Worm (Caenorhabditis elegans) whole organism, L3 larva: ENCODE measurements around the gene B0244.4.

Source experiments
- ZK546.5 ChIP-seq: sonication (generic microtip); optimal IDR thresholded peaks from 2 replicates; lab custom pipeline; 2017; ENCODE audit warnings: missing biosample characterization, missing genetic modification characterization
- aly-2 ChIP-seq: fragments of 150-350 bp; optimal IDR thresholded peaks from 2 replicates; lab custom pipeline; 2014; ENCODE audit warnings: missing biosample characterization, missing genetic modification characterization
- ama-1 ChIP-seq: fragments of 150-350 bp; optimal IDR thresholded peaks from 2 replicates; lab custom pipeline; 2018
- ceh-16 ChIP-seq: sonication (generic microtip); optimal IDR thresholded peaks from 2 replicates; lab custom pipeline; 2017; ENCODE audit warnings: missing biosample characterization, missing genetic modification characterization
- ceh-28 ChIP-seq: fragments of 150-350 bp; optimal IDR thresholded peaks from 2 replicates; lab custom pipeline; 2014; ENCODE audit warnings: missing biosample characterization, missing genetic modification reagents, missing genetic modification characterization
- ceh-82 ChIP-seq: fragments of 150-350 bp; optimal IDR thresholded peaks from 2 replicates; lab custom pipeline; 2014; ENCODE audit warnings: missing biosample characterization, missing genetic modification characterization
- ceh-9 ChIP-seq: sonication (generic microtip); optimal IDR thresholded peaks from 2 replicates; lab custom pipeline; 2018; ENCODE audit warnings: missing biosample characterization, missing genetic modification characterization
- daf-12 ChIP-seq: fragments of 150-350 bp; optimal IDR thresholded peaks from 2 replicates; lab custom pipeline; 2014; ENCODE audit warnings: missing biosample characterization, missing genetic modification reagents, missing genetic modification characterization
- egl-5 ChIP-seq: fragments of 150-350 bp; optimal IDR thresholded peaks from 2 replicates; lab custom pipeline; 2017; ENCODE audit warnings: missing biosample characterization, missing genetic modification reagents, missing genetic modification characterization, inconsistent platforms
- elt-1 ChIP-seq: fragments of 150-350 bp; optimal IDR thresholded peaks from 2 replicates; lab custom pipeline; 2014; ENCODE audit warnings: missing biosample characterization, missing genetic modification characterization
- elt-2 ChIP-seq: sonication (generic microtip); optimal IDR thresholded peaks from 2 replicates; lab custom pipeline; 2016; ENCODE audit warnings: missing genetic modification reagents, mild to moderate bottlenecking, missing genetic modification characterization, missing compliant biosample characterization
- elt-3 ChIP-seq, 3 experiments: fragments of 150-350 bp in 1 of 3; sonication (generic microtip) in 2 of 3; optimal IDR thresholded peaks; 2 replicates in 2 of 3; 4 replicates in 1 of 3; lab custom pipeline; 2014 to 2017; ENCODE audit warnings: missing biosample characterization in 3 of 3, missing genetic modification characterization in 3 of 3
- eor-1 ChIP-seq, 2 experiments: fragments of 150-350 bp; optimal IDR thresholded peaks; 2 replicates each; lab custom pipeline; 2014 to 2018; ENCODE audit warnings: missing biosample characterization in 2 of 2, missing genetic modification characterization in 2 of 2
- fkh-2 ChIP-seq: fragments of 150-350 bp; optimal IDR thresholded peaks from 2 replicates; lab custom pipeline; 2014; ENCODE audit warnings: missing biosample characterization, missing genetic modification reagents, missing genetic modification characterization
- fos-1 ChIP-seq: fragments of 150-350 bp; optimal IDR thresholded peaks from 2 replicates; lab custom pipeline; 2014; ENCODE audit warnings: missing biosample characterization, missing genetic modification characterization
- hmg-11 ChIP-seq: sonication (generic microtip); optimal IDR thresholded peaks from 2 replicates; lab custom pipeline; 2016; ENCODE audit warnings: missing genetic modification characterization, missing compliant biosample characterization
- jun-1 ChIP-seq: fragments of 150-350 bp; optimal IDR thresholded peaks from 2 replicates; lab custom pipeline; 2014; ENCODE audit warnings: missing biosample characterization, missing genetic modification reagents, missing genetic modification characterization
- lin-15B ChIP-seq: fragments of 150-350 bp; optimal IDR thresholded peaks from 2 replicates; lab custom pipeline; 2014; ENCODE audit warnings: missing biosample characterization, missing genetic modification characterization
- mdl-1 ChIP-seq: fragments of 150-350 bp; optimal IDR thresholded peaks from 2 replicates; lab custom pipeline; 2014; ENCODE audit warnings: missing biosample characterization, missing genetic modification characterization
- mml-1 ChIP-seq: fragments of 150-350 bp; sonication (generic microtip); optimal IDR thresholded peaks from 3 replicates; lab custom pipeline; 2014; ENCODE audit warnings: missing biosample characterization, missing genetic modification characterization
- nfya-1 ChIP-seq: sonication (generic microtip); optimal IDR thresholded peaks from 2 replicates; lab custom pipeline; 2017; ENCODE audit warnings: missing genetic modification characterization, mild to moderate bottlenecking, missing compliant biosample characterization, antibody characterized with exemption, moderate library complexity; ENCODE audit not compliant: insufficient read depth
- nhr-11 ChIP-seq: fragments of 150-350 bp; optimal IDR thresholded peaks from 2 replicates; lab custom pipeline; 2014; ENCODE audit warnings: missing biosample characterization, missing genetic modification characterization
- nhr-12 ChIP-seq: fragments of 150-350 bp; optimal IDR thresholded peaks from 2 replicates; lab custom pipeline; 2014; ENCODE audit warnings: missing biosample characterization, missing genetic modification characterization
- nhr-23 ChIP-seq: fragments of 150-350 bp; optimal IDR thresholded peaks from 2 replicates; lab custom pipeline; 2014; ENCODE audit warnings: missing biosample characterization, missing genetic modification reagents, missing genetic modification characterization
- nhr-237 ChIP-seq: fragments of 150-350 bp; optimal IDR thresholded peaks from 2 replicates; lab custom pipeline; 2014; ENCODE audit warnings: missing biosample characterization, missing genetic modification characterization
- nhr-25 ChIP-seq: sonication (generic microtip); optimal IDR thresholded peaks from 2 replicates; lab custom pipeline; 2017; ENCODE audit warnings: missing biosample characterization, missing genetic modification characterization
- nhr-43 ChIP-seq: sonication (generic microtip); optimal IDR thresholded peaks from 2 replicates; lab custom pipeline; 2016; ENCODE audit warnings: mild to moderate bottlenecking, missing genetic modification characterization, missing compliant biosample characterization; ENCODE audit not compliant: poor library complexity, severe bottlenecking
- nhr-67 ChIP-seq: fragments of 150-350 bp; optimal IDR thresholded peaks from 2 replicates; lab custom pipeline; 2014; ENCODE audit warnings: missing biosample characterization, missing genetic modification characterization
- nhr-76 ChIP-seq: fragments of 150-350 bp; sonication (generic microtip); optimal IDR thresholded peaks from 5 replicates; lab custom pipeline; 2014; ENCODE audit warnings: missing biosample characterization, missing genetic modification characterization
- nhr-77 ChIP-seq: fragments of 150-350 bp; optimal IDR thresholded peaks from 2 replicates; lab custom pipeline; 2014; ENCODE audit warnings: missing biosample characterization, missing genetic modification characterization
- pha-4 ChIP-seq: fragments of 150-350 bp; optimal IDR thresholded peaks from 2 replicates; lab custom pipeline; 2014; ENCODE audit warnings: missing biosample characterization, missing genetic modification reagents, missing genetic modification characterization
- pqm-1 ChIP-seq: fragments of 150-350 bp; optimal IDR thresholded peaks from 2 replicates; lab custom pipeline; 2017; ENCODE audit warnings: missing biosample characterization, missing genetic modification characterization, inconsistent platforms
- sea-2 ChIP-seq: fragments of 150-350 bp; sonication (generic microtip); optimal IDR thresholded peaks from 4 replicates; lab custom pipeline; 2014; ENCODE audit warnings: missing biosample characterization, missing genetic modification reagents, missing genetic modification characterization
- skn-1 ChIP-seq: fragments of 150-350 bp; optimal IDR thresholded peaks from 2 replicates; lab custom pipeline; 2014; ENCODE audit warnings: missing biosample characterization, missing genetic modification characterization
- snpc-4 ChIP-seq: fragments of 150-350 bp; optimal IDR thresholded peaks from 2 replicates; lab custom pipeline; 2014; ENCODE audit warnings: missing biosample characterization, missing genetic modification characterization
- tbx-2 ChIP-seq: sonication (generic microtip); optimal IDR thresholded peaks from 2 replicates; lab custom pipeline; 2016; ENCODE audit warnings: mild to moderate bottlenecking, missing genetic modification characterization, missing compliant biosample characterization
- unc-39 ChIP-seq: sonication (generic microtip); optimal IDR thresholded peaks from 4 replicates; lab custom pipeline; 2017; ENCODE audit warnings: missing biosample characterization, missing genetic modification characterization
- unc-62 ChIP-seq: fragments of 150-350 bp; sonication (generic microtip); optimal IDR thresholded peaks from 4 replicates; lab custom pipeline; 2014; ENCODE audit warnings: missing biosample characterization, missing genetic modification reagents, missing genetic modification characterization
- zag-1 ChIP-seq: fragments of 150-350 bp; optimal IDR thresholded peaks from 2 replicates; lab custom pipeline; 2014; ENCODE audit warnings: missing biosample characterization, missing genetic modification characterization
- ztf-11 ChIP-seq: fragments of 150-350 bp; optimal IDR thresholded peaks from 2 replicates; lab custom pipeline; 2014; ENCODE audit warnings: missing biosample characterization, missing genetic modification characterization

The B0244.4 gene

ce11 chrIII:5727827-5728226 is 19.5 kb upstream of the B0244.4 start, which contains the start of gene egg-1:
Gene egg-1, plus strand, starts transcription at chrIII:5728180.
- TF ChIP-seq fkh-2 (tag; lab: Kevin White, UChicago) (no peak), zag-1 (no peak), nhr-23 (tag; lab: Kevin White, UChicago) (no peak), ceh-9 (tag; lab: Kevin White, UChicago) (no peak), nhr-12 (tag; lab: Kevin White, UChicago) (no peak), nhr-11 (tag; lab: Kevin White, UChicago) (no peak), nhr-25 (tag; lab: Kevin White, UChicago) (no peak)

ce11 chrIII:5729367-5729766 is 17.9 kb upstream of the B0244.4 start:
- TF ChIP-seq skn-1: no peak
- no peak for TF ChIP-seq tbx-2
- TF ChIP-seq pqm-1: no peak
- TF ChIP-seq ZK546.5 (tag; lab: Kevin White, UChicago): no peak
- no peak for TF ChIP-seq fkh-2 (tag; lab: Kevin White, UChicago)
- no peak for TF ChIP-seq eor-1 (tag; optimal IDR thresholded peaks at IDR 0.05; lab: Kevin White, UChicago)
- no peak for TF ChIP-seq nhr-12 (tag; lab: Kevin White, UChicago)
- no peak for TF ChIP-seq aly-2 (tag; lab: Kevin White, UChicago)
- no peak for TF ChIP-seq mml-1
- TF ChIP-seq unc-62 (GFP tag; lab: Kevin White, UChicago): no peak
- no peak for TF ChIP-seq snpc-4 (tag; lab: Kevin White, UChicago)
- no peak for TF ChIP-seq sea-2
- no peak for TF ChIP-seq unc-39 (tag; lab: Kevin White, UChicago)

- TF ChIP-seq nhr-43: no peak
- no peak for TF ChIP-seq nhr-23 (tag; lab: Kevin White, UChicago)
- no peak for TF ChIP-seq nhr-237
Measured at ce11 chrIII:5730041-5730440, 17.2 kb upstream of the B0244.4 start.

- TF ChIP-seq elt-2 (tag; lab: Kevin White, UChicago): peak; percentile 55
- TF ChIP-seq ztf-11: no peak
- no peak for TF ChIP-seq sea-2
Measured at ce11 chrIII:5730980-5731636, 16.2 kb upstream of the B0244.4 start, which contains the start of the genes B0244.9 and B0244.7. Gene B0244.9, minus strand, starts transcription at chrIII:5731030. Gene B0244.7, plus strand, starts transcription at chrIII:5731501.

ce11 chrIII:5732925-5733324 is 14.4 kb upstream of the B0244.4 start, which contains the start of gene B0244.17:
Gene B0244.17, plus strand, starts transcription at chrIII:5733225.
- no peak for TF ChIP-seq nhr-67 (tag; lab: Kevin White, UChicago)
- TF ChIP-seq elt-2 (tag; lab: Kevin White, UChicago): peak; percentile 26

- TF ChIP-seq eor-1 (tag; optimal IDR thresholded peaks at IDR 0.05; lab: Kevin White, UChicago) (no peak), elt-1 (tag; lab: Kevin White, UChicago) (no peak), lin-15B (no peak), ceh-82 (tag; lab: Kevin White, UChicago) (no peak), nhr-77 (tag; lab: Kevin White, UChicago) (no peak), pha-4 (tag; lab: Kevin White, UChicago) (no peak), mdl-1 (no peak), sea-2 (no peak), pqm-1 (no peak), elt-3 (tag; optimal IDR thresholded peaks at IDR 0.05; lab: Kevin White, UChicago) (no peak), ama-1 (lab: Kevin White, UChicago) (no peak)
- TF ChIP-seq, all 47 proteins: peak for 0
Measured at ce11 chrIII:5734328-5734727, 13.0 kb upstream of the B0244.4 start.

- no peak for TF ChIP-seq lin-15B
- no peak for TF ChIP-seq elt-3 (tag; optimal IDR thresholded peaks at IDR 0.05; lab: Kevin White, UChicago)
- no peak for TF ChIP-seq daf-12
- TF ChIP-seq snpc-4 (tag; lab: Kevin White, UChicago): no peak
- TF ChIP-seq nhr-11 (tag; lab: Kevin White, UChicago): no peak
- peak; percentile 79 for TF ChIP-seq pqm-1
- no peak for TF ChIP-seq aly-2 (tag; lab: Kevin White, UChicago)
- TF ChIP-seq unc-62 (GFP tag; lab: Kevin White, UChicago): no peak
- TF ChIP-seq pha-4 (tag; lab: Kevin White, UChicago): no peak
- TF ChIP-seq tbx-2: no peak
- TF ChIP-seq fos-1: no peak
- peak; percentile 1 for TF ChIP-seq ceh-28 (tag; lab: Kevin White, UChicago)
- no peak for TF ChIP-seq ZK546.5 (tag; lab: Kevin White, UChicago)
- no peak for TF ChIP-seq sea-2
- no peak for TF ChIP-seq egl-5 (tag; lab: Kevin White, UChicago)
- no peak for TF ChIP-seq nfya-1 (tag; lab: Kevin White, UChicago)
- no peak for TF ChIP-seq nhr-25 (tag; lab: Kevin White, UChicago)
- no peak for TF ChIP-seq zag-1
- peak; percentile 4 for TF ChIP-seq jun-1 (tag; lab: Kevin White, UChicago)
- TF ChIP-seq hmg-11 (tag; lab: Kevin White, UChicago): no peak
- no peak for TF ChIP-seq nhr-76 (tag; lab: Kevin White, UChicago)
- no peak for TF ChIP-seq ceh-16 (tag; lab: Kevin White, UChicago)
- TF ChIP-seq ceh-9 (tag; lab: Kevin White, UChicago): no peak
Measured at ce11 chrIII:5734905-5735304, 12.4 kb upstream of the B0244.4 start, which contains the start of gene B0244.10. Gene B0244.10, plus strand, starts transcription at chrIII:5735158.
